Fruit fly (Drosophila melanogaster) whole organism, embryonic: ENCODE measurements around the gene Tailor.

Experiments used
- B-H1 ChIP-seq: fragments of 200-800 bp; sonication (Bioruptor generic); IDR thresholded peaks from 3 replicates; pipeline ENCODE4 v1.3.6; 2022; ENCODE audit warnings: missing biosample characterization, missing genetic modification characterization
- Blimp-1 ChIP-seq: fragments of 200-800 bp; sonication (Bioruptor generic); optimal IDR thresholded peaks from 3 replicates; lab custom pipeline; 2018; ENCODE audit warnings: missing biosample characterization, missing genetic modification characterization, mild to moderate bottlenecking, moderate library complexity, missing genetic modification reagents
- CG10321 ChIP-seq: fragments of 200-800 bp; sonication (Bioruptor generic); IDR thresholded peaks from 2 replicates; pipeline ENCODE4 v1.3.6; 2022; ENCODE audit warnings: missing biosample characterization, missing genetic modification characterization
- CG11085 ChIP-seq: fragments of 200-800 bp; sonication (Bioruptor generic); IDR thresholded peaks from 2 replicates; pipeline ENCODE4 v1.3.6; 2022; ENCODE audit warnings: missing biosample characterization, missing genetic modification characterization
- CG11093 ChIP-seq: fragments of 200-800 bp; sonication (Bioruptor generic); IDR thresholded peaks from 3 replicates; pipeline ENCODE4 v1.3.6; 2022; ENCODE audit warnings: missing biosample characterization, missing genetic modification characterization
- CG1233 ChIP-seq: fragments of 200-800 bp; sonication (Bioruptor generic); optimal IDR thresholded peaks from 4 replicates; lab custom pipeline; 2018; ENCODE audit warnings: missing biosample characterization, mild to moderate bottlenecking, missing genetic modification characterization
- CG13123 ChIP-seq: fragments of 200-800 bp; sonication (Bioruptor generic); optimal IDR thresholded peaks from 2 replicates; lab custom pipeline; 2016; ENCODE audit warnings: missing biosample characterization, missing genetic modification characterization
- CG13775 ChIP-seq: fragments of 200-800 bp; sonication (Bioruptor generic); optimal IDR thresholded peaks from 3 replicates; lab custom pipeline; 2017; ENCODE audit warnings: missing biosample characterization, mild to moderate bottlenecking, missing genetic modification characterization
- CG13894 ChIP-seq: fragments of 200-800 bp; sonication (Bioruptor generic); optimal IDR thresholded peaks from 3 replicates; lab custom pipeline; 2018; ENCODE audit warnings: missing biosample characterization, mild to moderate bottlenecking, missing genetic modification characterization, moderate library complexity
- CG15269 ChIP-seq: fragments of 200-800 bp; sonication (Bioruptor generic); optimal IDR thresholded peaks from 2 replicates; lab custom pipeline; 2018; ENCODE audit warnings: missing biosample characterization, mild to moderate bottlenecking, missing genetic modification characterization, moderate library complexity
- CG16815 ChIP-seq: fragments of 200-800 bp; sonication (Bioruptor generic); optimal IDR thresholded peaks from 3 replicates; lab custom pipeline; 2017; ENCODE audit warnings: missing biosample characterization, mild to moderate bottlenecking, missing genetic modification characterization
- CG17568 ChIP-seq: fragments of 200-800 bp; sonication (Bioruptor generic); optimal IDR thresholded peaks from 2 replicates; lab custom pipeline; 2018; ENCODE audit warnings: missing biosample characterization, mild to moderate bottlenecking, missing genetic modification characterization, moderate library complexity
- CG17829 ChIP-seq: fragments of 200-800 bp; optimal IDR thresholded peaks from 2 replicates; lab custom pipeline; 2019; ENCODE audit warnings: missing biosample characterization, mild to moderate bottlenecking, missing genetic modification characterization, moderate library complexity
- CG18599 ChIP-seq: fragments of 200-800 bp; sonication (Bioruptor generic); optimal IDR thresholded peaks from 3 replicates; lab custom pipeline; 2017; ENCODE audit warnings: missing biosample characterization, missing genetic modification characterization, mild to moderate bottlenecking, moderate library complexity, missing genetic modification reagents
- CG30020 ChIP-seq: fragments of 200-800 bp; optimal IDR thresholded peaks from 2 replicates; lab custom pipeline; 2019; ENCODE audit warnings: missing biosample characterization, mild to moderate bottlenecking, missing genetic modification characterization, moderate library complexity
- CG4424 ChIP-seq: fragments of 200-800 bp; sonication (Bioruptor generic); optimal IDR thresholded peaks from 3 replicates; lab custom pipeline; 2016; ENCODE audit warnings: missing biosample characterization, missing genetic modification characterization
- CG6689 ChIP-seq: fragments of 200-800 bp; sonication (Bioruptor generic); IDR thresholded peaks from 2 replicates; pipeline ENCODE4 v1.3.6; 2022; ENCODE audit warnings: missing biosample characterization, missing genetic modification characterization
- CG7963 ChIP-seq: fragments of 200-800 bp; sonication (Bioruptor generic); IDR thresholded peaks from 3 replicates; pipeline ENCODE4 v1.3.6; 2022; ENCODE audit warnings: missing biosample characterization, missing genetic modification characterization; ENCODE audit not compliant: partially characterized antibody
- CG8290 ChIP-seq, 3 experiments: fragments of 200-800 bp; sonication (Bioruptor generic); optimal IDR thresholded peaks; 2 replicates each; lab custom pipeline; 2016 to 2019; ENCODE audit warnings: missing biosample characterization in 3 of 3, missing genetic modification characterization in 3 of 3, mild to moderate bottlenecking in 2 of 3, moderate library complexity in 1 of 3
- CG8359 ChIP-seq: fragments of 200-800 bp; sonication (Bioruptor generic); optimal IDR thresholded peaks from 2 replicates; lab custom pipeline; 2017; ENCODE audit warnings: missing biosample characterization, mild to moderate bottlenecking, missing genetic modification characterization, borderline replicate concordance
- CG8944 ChIP-seq: fragments of 200-800 bp; sonication (Bioruptor generic); optimal IDR thresholded peaks from 3 replicates; lab custom pipeline; 2016; ENCODE audit warnings: missing biosample characterization, missing genetic modification characterization
- CTCF ChIP-seq: fragments of 200-800 bp; sonication (Bioruptor generic); optimal IDR thresholded peaks from 2 replicates; lab custom pipeline; 2017; ENCODE audit warnings: missing biosample characterization, mild to moderate bottlenecking, missing genetic modification characterization, moderate library complexity
- Chrac-16 ChIP-seq: fragments of 200-800 bp; sonication (Bioruptor generic); optimal IDR thresholded peaks from 3 replicates; lab custom pipeline; 2016; ENCODE audit warnings: missing biosample characterization, missing genetic modification characterization
- CrebB ChIP-seq: fragments of 200-800 bp; sonication (Bioruptor generic); optimal IDR thresholded peaks from 3 replicates; lab custom pipeline; 2018; ENCODE audit warnings: missing biosample characterization, mild to moderate bottlenecking, missing genetic modification characterization
- Gug ChIP-seq: fragments of 200-800 bp; sonication (Bioruptor generic); IDR thresholded peaks from 4 replicates; pipeline ENCODE4 v1.3.6; 2022; ENCODE audit warnings: missing biosample characterization, missing genetic modification characterization
- Hand ChIP-seq: fragments of 200-800 bp; sonication (Bioruptor generic); optimal IDR thresholded peaks from 2 replicates; lab custom pipeline; 2017; ENCODE audit warnings: mild to moderate bottlenecking, missing biosample characterization, missing genetic modification reagents, missing genetic modification characterization
- Mad ChIP-seq: fragments of 200-800 bp; sonication (Bioruptor generic); optimal IDR thresholded peaks from 2 replicates; lab custom pipeline; 2016; ENCODE audit warnings: missing biosample characterization, missing genetic modification characterization
- Nf-YC ChIP-seq: fragments of 200-800 bp; optimal IDR thresholded peaks from 3 replicates; lab custom pipeline; 2019; ENCODE audit warnings: missing biosample characterization, mild to moderate bottlenecking, missing genetic modification characterization, moderate library complexity
- Sox102F ChIP-seq: fragments of 200-800 bp; sonication (Bioruptor generic); optimal IDR thresholded peaks from 2 replicates; lab custom pipeline; 2018; ENCODE audit warnings: missing biosample characterization, mild to moderate bottlenecking, missing genetic modification characterization, moderate library complexity
- Sry-δ ChIP-seq: fragments of 200-800 bp; sonication (Bioruptor generic); optimal IDR thresholded peaks from 2 replicates; lab custom pipeline; 2016; ENCODE audit warnings: missing biosample characterization, missing genetic modification characterization
- Taf1 ChIP-seq: fragments of 200-800 bp; sonication (Bioruptor generic); IDR thresholded peaks from 2 replicates; pipeline ENCODE4 v1.3.6; 2022; ENCODE audit warnings: missing biosample characterization, missing genetic modification characterization
- aop ChIP-seq: fragments of 200-800 bp; sonication (Bioruptor generic); IDR thresholded peaks from 2 replicates; pipeline ENCODE4 v1.3.6; 2022; ENCODE audit warnings: missing biosample characterization, missing genetic modification characterization
- bab2 ChIP-seq: fragments of 200-800 bp; sonication (Bioruptor generic); optimal IDR thresholded peaks from 2 replicates; lab custom pipeline; 2016; ENCODE audit warnings: missing biosample characterization, missing genetic modification characterization
- bowl ChIP-seq: fragments of 200-800 bp; sonication (Bioruptor generic); IDR thresholded peaks from 2 replicates; pipeline ENCODE4 v1.3.6; 2022; ENCODE audit warnings: missing biosample characterization, missing genetic modification characterization
- btn ChIP-seq: fragments of 200-800 bp; sonication (Bioruptor generic); optimal IDR thresholded peaks from 2 replicates; lab custom pipeline; 2016; ENCODE audit warnings: missing biosample characterization, missing genetic modification characterization
- danr ChIP-seq: fragments of 200-800 bp; sonication (Bioruptor generic); IDR thresholded peaks from 2 replicates; pipeline ENCODE4 v1.3.6; 2022; ENCODE audit warnings: missing biosample characterization, missing genetic modification characterization
- dimm ChIP-seq: fragments of 200-800 bp; sonication (Bioruptor generic); IDR thresholded peaks from 2 replicates; pipeline ENCODE4 v1.3.6; 2022; ENCODE audit warnings: missing biosample characterization, missing genetic modification characterization
- dm ChIP-seq: fragments of 200-800 bp; sonication (Bioruptor generic); optimal IDR thresholded peaks from 3 replicates; lab custom pipeline; 2016; ENCODE audit warnings: missing biosample characterization, missing genetic modification characterization
- ems ChIP-seq: fragments of 200-800 bp; sonication (Bioruptor generic); optimal IDR thresholded peaks from 3 replicates; lab custom pipeline; 2016; ENCODE audit warnings: missing biosample characterization, missing genetic modification characterization
- fd96Cb ChIP-seq: fragments of 200-800 bp; sonication (Bioruptor generic); optimal IDR thresholded peaks from 2 replicates; lab custom pipeline; 2018; ENCODE audit warnings: missing biosample characterization, mild to moderate bottlenecking, missing genetic modification characterization, moderate library complexity
- gem ChIP-seq: fragments of 200-800 bp; sonication (Bioruptor generic); optimal IDR thresholded peaks from 2 replicates; lab custom pipeline; 2019; ENCODE audit warnings: missing biosample characterization, mild to moderate bottlenecking, missing genetic modification characterization, moderate library complexity
- kni ChIP-seq: fragments of 200-800 bp; sonication (Bioruptor generic); optimal IDR thresholded peaks from 3 replicates; lab custom pipeline; 2017; ENCODE audit warnings: mild to moderate bottlenecking, missing biosample characterization, missing genetic modification reagents, missing genetic modification characterization
- nerfin-1 ChIP-seq: fragments of 200-800 bp; sonication (Bioruptor generic); optimal IDR thresholded peaks from 3 replicates; lab custom pipeline; 2019; ENCODE audit warnings: missing biosample characterization, mild to moderate bottlenecking, missing genetic modification characterization, moderate library complexity
- odd ChIP-seq: fragments of 200-800 bp; sonication (Bioruptor generic); optimal IDR thresholded peaks from 2 replicates; lab custom pipeline; 2017; ENCODE audit warnings: missing biosample characterization, mild to moderate bottlenecking, missing genetic modification characterization
- pfk ChIP-seq: fragments of 200-800 bp; sonication (Bioruptor generic); optimal IDR thresholded peaks from 2 replicates; lab custom pipeline; 2018; ENCODE audit warnings: missing biosample characterization, mild to moderate bottlenecking, missing genetic modification characterization, moderate library complexity
- salm ChIP-seq: fragments of 200-800 bp; sonication (Bioruptor generic); optimal IDR thresholded peaks from 2 replicates; lab custom pipeline; 2018; ENCODE audit warnings: missing biosample characterization, mild to moderate bottlenecking, missing genetic modification characterization
- sim ChIP-seq: fragments of 200-800 bp; sonication (Bioruptor generic); IDR thresholded peaks from 2 replicates; pipeline ENCODE4 v1.3.6; 2022; ENCODE audit warnings: missing biosample characterization, missing genetic modification characterization
- ssp ChIP-seq: fragments of 200-800 bp; sonication (Bioruptor generic); IDR thresholded peaks from 2 replicates; pipeline ENCODE4 v1.3.6; 2022; ENCODE audit warnings: missing biosample characterization, missing genetic modification characterization
- sug ChIP-seq: fragments of 200-800 bp; optimal IDR thresholded peaks from 2 replicates; lab custom pipeline; 2019; ENCODE audit warnings: missing biosample characterization, mild to moderate bottlenecking, missing genetic modification characterization, moderate library complexity
- zfh1 ChIP-seq: fragments of 200-800 bp; sonication (Bioruptor generic); IDR thresholded peaks from 3 replicates; pipeline ENCODE4 v1.3.6; 2022; ENCODE audit warnings: missing biosample characterization, missing genetic modification characterization

The Tailor gene

DNA sequence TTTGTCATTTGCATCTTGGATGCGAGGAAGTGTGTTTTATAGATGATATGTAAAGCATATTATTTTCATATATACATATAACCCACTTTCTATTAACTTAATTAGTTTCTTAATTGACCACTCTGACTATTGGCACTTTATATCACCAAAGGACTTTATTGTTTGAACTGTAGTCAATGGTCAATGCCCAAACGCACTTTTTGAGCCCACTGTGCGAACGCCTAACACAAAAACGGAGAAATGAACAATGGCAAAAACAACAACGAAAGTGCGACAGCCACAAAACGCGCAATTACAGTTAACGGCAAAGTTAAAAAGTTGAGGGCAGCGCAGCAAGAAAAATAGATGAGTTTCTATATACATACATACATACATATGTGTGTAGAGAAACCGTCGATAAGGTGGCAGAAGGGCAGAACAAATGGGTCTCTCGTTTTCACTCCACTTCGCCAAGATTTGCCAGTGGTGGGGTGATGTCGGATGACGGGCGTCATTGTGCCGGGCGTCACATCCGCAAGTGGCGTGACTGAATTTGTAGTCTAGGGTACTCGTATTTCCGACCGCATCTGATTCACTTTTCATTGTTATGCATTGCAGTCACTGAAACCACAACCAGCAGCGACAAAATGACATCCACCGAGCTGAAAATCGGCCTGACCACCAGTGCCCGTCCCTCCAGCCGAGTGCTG lies 9.4 kb downstream of the Tailor start (continued):
- TF ChIP-seq Sox102F (GFP tag; lab: Kevin White, UChicago) (no peak), zfh1 (0 out of 3 replicates have a peak, but pooled peaks have one; percentile 23), B-H1 (GFP tag; lab: Robert Waterston, UW) (no peak), dimm (GFP tag; lab: Robert Waterston, UW) (no peak), CG7963 (GFP tag; lab: Robert Waterston, UW) (no peak), danr (GFP tag; lab: Robert Waterston, UW) (no peak), gem (peak; percentile 23), sim (GFP tag; lab: Robert Waterston, UW) (no peak), CG13894 (tag; lab: Kevin White, UChicago) (no peak), CG10321 (no peak), ems (no peak), fd96Cb (tag; lab: Kevin White, UChicago) (no peak), pfk (peak; percentile 24), Taf1 (GFP tag; lab: Robert Waterston, UW) (no peak), CG6689 (GFP tag; lab: Robert Waterston, UW) (no peak), sug (tag; lab: Kevin White, UChicago) (no peak), CG18599 (peak; percentile 9), btn (GFP tag; lab: Kevin White, UChicago) (no peak), ssp (GFP tag; lab: Robert Waterston, UW) (no peak), CG17568 (no peak), CG15269 (tag; lab: Kevin White, UChicago) (no peak), kni (GFP tag; lab: Kevin White, UChicago) (no peak), CG8944 (no peak), Hand (GFP tag; lab: Kevin White, UChicago) (peak; percentile 44), Mad (no peak)

DNA sequence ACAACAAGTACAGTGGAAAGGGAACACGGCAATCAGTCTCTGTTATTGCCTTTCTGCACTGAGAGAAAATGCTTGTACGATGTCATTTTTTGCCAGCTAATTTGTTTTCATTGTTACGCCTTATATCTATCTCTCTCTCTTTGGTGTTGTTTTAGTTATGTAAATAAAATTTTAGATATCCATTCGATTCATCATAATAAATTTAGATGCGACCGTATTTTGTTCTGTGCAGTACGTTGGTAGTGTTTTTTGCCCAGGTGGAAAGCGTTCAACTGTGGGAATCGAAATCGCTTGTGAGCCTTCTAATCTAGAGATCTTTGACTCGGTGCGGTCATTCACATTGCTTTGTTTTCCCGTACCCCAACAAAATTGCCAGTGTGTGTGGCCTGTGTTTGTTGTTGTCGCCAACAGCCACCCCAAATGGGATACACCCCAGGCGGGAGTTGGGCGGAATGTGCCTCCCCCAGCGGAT lies 10.1 kb downstream of the Tailor start:
- TF ChIP-seq CG8290 (GFP tag; optimal IDR thresholded peaks at IDR 0.05; lab: Kevin White, UChicago) (peak; percentile 72), CG8290 (tag; optimal IDR thresholded peaks at IDR 0.05; lab: Kevin White, UChicago) (peak; percentile 23 to 79), CG13775 (GFP tag; lab: Kevin White, UChicago) (peak; percentile 87), CG13123 (GFP tag; lab: Kevin White, UChicago) (peak; percentile 75), Gug (GFP tag; lab: Robert Waterston, UW) (peak; percentile 86), CG30020 (peak; percentile 42), CG1233 (peak; percentile 86), bowl (GFP tag; lab: Robert Waterston, UW) (no peak), CG17829 (tag; lab: Kevin White, UChicago) (peak; percentile 92), salm (tag; lab: Kevin White, UChicago) (peak; percentile 63), odd (GFP tag; lab: Kevin White, UChicago) (peak; percentile 77), Chrac-16 (GFP tag; lab: Kevin White, UChicago) (peak; percentile 88), Blimp-1 (GFP tag; lab: Kevin White, UChicago) (peak; percentile 88), aop (GFP tag; lab: Robert Waterston, UW) (no peak), CG8359 (GFP tag; lab: Kevin White, UChicago) (peak; percentile 84), nerfin-1 (tag; lab: Kevin White, UChicago) (peak; percentile 83), bab2 (GFP tag; lab: Kevin White, UChicago) (peak; percentile 95), CG11093 (GFP tag; lab: Robert Waterston, UW) (peak; percentile 84), CG16815 (GFP tag; lab: Kevin White, UChicago) (peak; percentile 78), Nf-YC (tag; lab: Kevin White, UChicago) (peak; percentile 60), CG11085 (GFP tag; lab: Robert Waterston, UW) (no peak), CrebB (tag; lab: Kevin White, UChicago) (peak; percentile 77), CG4424 (GFP tag; lab: Kevin White, UChicago) (peak; percentile 87), dm (peak; percentile 82), Sry-δ (peak; percentile 56), CTCF (GFP tag; lab: Kevin White, UChicago) (peak; percentile 64), CG17568 (peak; percentile 80)
